Worm (Caenorhabditis elegans) whole organism, mixed stage, embryonic: ENCODE results near the gene T24D8.6.

Source experiments
- M03D4.4 ChIP-seq: sonication (generic microtip); optimal IDR thresholded peaks from 2 replicates; lab custom pipeline; 2017; ENCODE audit warnings: mild to moderate bottlenecking, missing genetic modification characterization, missing compliant biosample characterization
- bed-3 ChIP-seq: fragments of 200-800 bp; sonication (Bioruptor generic); optimal IDR thresholded peaks from 3 replicates; lab custom pipeline; 2018; ENCODE audit warnings: mild to moderate bottlenecking, missing genetic modification characterization, moderate library complexity, missing compliant biosample characterization
- blmp-1 ChIP-seq: fragments of 150-350 bp; optimal IDR thresholded peaks from 2 replicates; lab custom pipeline; 2014; ENCODE audit warnings: missing biosample characterization, missing genetic modification characterization
- ceh-39 ChIP-seq: fragments of 150-350 bp; optimal IDR thresholded peaks from 2 replicates; lab custom pipeline; 2014; ENCODE audit warnings: missing biosample characterization, missing genetic modification characterization
- ceh-43 ChIP-seq: fragments of 200-800 bp; sonication (Bioruptor generic); optimal IDR thresholded peaks from 2 replicates; lab custom pipeline; 2018; ENCODE audit warnings: mild to moderate bottlenecking, missing genetic modification characterization, moderate library complexity, missing compliant biosample characterization
- ceh-83 ChIP-seq: fragments of 200-800 bp; sonication (Bioruptor generic); optimal IDR thresholded peaks from 2 replicates; lab custom pipeline; 2018; ENCODE audit warnings: mild to moderate bottlenecking, missing genetic modification characterization, missing compliant biosample characterization
- ces-1 ChIP-seq: fragments of 150-350 bp; optimal IDR thresholded peaks from 2 replicates; lab custom pipeline; 2014; ENCODE audit warnings: missing biosample characterization, missing genetic modification reagents, missing genetic modification characterization
- cnd-1 ChIP-seq: fragments of 200-800 bp; sonication (Bioruptor generic); optimal IDR thresholded peaks from 2 replicates; lab custom pipeline; 2018; ENCODE audit warnings: mild to moderate bottlenecking, missing genetic modification characterization, missing compliant biosample characterization
- drap-1 ChIP-seq: fragments of 200-800 bp; sonication (Bioruptor generic); optimal IDR thresholded peaks from 3 replicates; lab custom pipeline; 2018; ENCODE audit warnings: mild to moderate bottlenecking, missing genetic modification characterization, missing compliant biosample characterization
- elt-1 ChIP-seq: sonication (generic microtip); optimal IDR thresholded peaks from 2 replicates; lab custom pipeline; 2017; ENCODE audit warnings: missing genetic modification characterization, mild to moderate bottlenecking, missing compliant biosample characterization, antibody characterized with exemption, moderate library complexity, borderline replicate concordance; ENCODE audit not compliant: insufficient read depth
- flh-1 ChIP-seq: fragments of 200-800 bp; sonication (Bioruptor generic); optimal IDR thresholded peaks from 2 replicates; lab custom pipeline; 2018; ENCODE audit warnings: mild to moderate bottlenecking, missing genetic modification characterization, moderate library complexity, missing compliant biosample characterization
- ham-2 ChIP-seq: fragments of 200-800 bp; sonication (Bioruptor generic); optimal IDR thresholded peaks from 2 replicates; lab custom pipeline; 2018; ENCODE audit warnings: mild to moderate bottlenecking, missing genetic modification characterization, missing compliant biosample characterization
- hlh-1 ChIP-seq: fragments of 150-350 bp; optimal IDR thresholded peaks from 2 replicates; lab custom pipeline; 2014; ENCODE audit warnings: missing biosample characterization, missing genetic modification reagents, missing genetic modification characterization
- lin-13 ChIP-seq: fragments of 150-350 bp; optimal IDR thresholded peaks from 2 replicates; lab custom pipeline; 2014; ENCODE audit warnings: missing biosample characterization, missing genetic modification characterization
- lin-32 ChIP-seq: fragments of 200-800 bp; sonication (Bioruptor generic); optimal IDR thresholded peaks from 2 replicates; lab custom pipeline; 2018; ENCODE audit warnings: mild to moderate bottlenecking, missing genetic modification characterization, missing compliant biosample characterization
- lsy-2 ChIP-seq: fragments of 150-350 bp; optimal IDR thresholded peaks from 2 replicates; lab custom pipeline; 2014; ENCODE audit warnings: missing biosample characterization, missing genetic modification characterization
- mab-5 ChIP-seq: fragments of 150-350 bp; optimal IDR thresholded peaks from 2 replicates; lab custom pipeline; 2014; ENCODE audit warnings: missing biosample characterization, missing genetic modification characterization
- mls-2 ChIP-seq: sonication (generic microtip); optimal IDR thresholded peaks from 2 replicates; lab custom pipeline; 2016; ENCODE audit warnings: mild to moderate bottlenecking, missing genetic modification characterization, moderate library complexity, missing compliant biosample characterization
- nhr-12 ChIP-seq: fragments of 150-350 bp; optimal IDR thresholded peaks from 2 replicates; lab custom pipeline; 2014; ENCODE audit warnings: missing biosample characterization, missing genetic modification characterization
- nhr-2 ChIP-seq: fragments of 150-350 bp; optimal IDR thresholded peaks from 2 replicates; lab custom pipeline; 2014; ENCODE audit warnings: missing biosample characterization, missing genetic modification characterization
- nhr-28 ChIP-seq: fragments of 150-350 bp; optimal IDR thresholded peaks from 2 replicates; lab custom pipeline; 2014; ENCODE audit warnings: missing biosample characterization, missing genetic modification characterization
- nhr-76 ChIP-seq: sonication (generic microtip); optimal IDR thresholded peaks from 2 replicates; lab custom pipeline; 2017; ENCODE audit warnings: missing biosample characterization, missing genetic modification characterization
- pha-4 ChIP-seq: fragments of 150-350 bp; optimal IDR thresholded peaks from 2 replicates; lab custom pipeline; 2018; ENCODE audit warnings: missing biosample characterization, missing genetic modification reagents, missing genetic modification characterization
- sem-2 ChIP-seq: fragments of 200-800 bp; sonication (Bioruptor generic); optimal IDR thresholded peaks from 2 replicates; lab custom pipeline; 2018; ENCODE audit warnings: mild to moderate bottlenecking, missing genetic modification characterization, missing compliant biosample characterization
- snpc-4 ChIP-seq: fragments of 150-350 bp; optimal IDR thresholded peaks from 2 replicates; lab custom pipeline; 2014; ENCODE audit warnings: missing biosample characterization, missing genetic modification characterization
- sptf-1 ChIP-seq: sonication (generic microtip); optimal IDR thresholded peaks from 2 replicates; lab custom pipeline; 2017; ENCODE audit warnings: mild to moderate bottlenecking, missing genetic modification characterization, moderate library complexity, missing compliant biosample characterization
- tbx-8 ChIP-seq: fragments of 200-800 bp; sonication (Bioruptor generic); optimal IDR thresholded peaks from 2 replicates; lab custom pipeline; 2018; ENCODE audit warnings: mild to moderate bottlenecking, missing genetic modification characterization, moderate library complexity, missing compliant biosample characterization
- unc-39 ChIP-seq: fragments of 150-350 bp; optimal IDR thresholded peaks from 2 replicates; lab custom pipeline; 2014; ENCODE audit warnings: missing biosample characterization, missing genetic modification characterization
- unc-62 ChIP-seq: fragments of 150-350 bp; optimal IDR thresholded peaks from 2 replicates; lab custom pipeline; 2014; ENCODE audit warnings: missing biosample characterization, missing genetic modification reagents, missing genetic modification characterization
- ztf-11 ChIP-seq: fragments of 150-350 bp; optimal IDR thresholded peaks from 2 replicates; lab custom pipeline; 2014; ENCODE audit warnings: missing biosample characterization, missing genetic modification characterization

Gene T24D8.6

DNA sequence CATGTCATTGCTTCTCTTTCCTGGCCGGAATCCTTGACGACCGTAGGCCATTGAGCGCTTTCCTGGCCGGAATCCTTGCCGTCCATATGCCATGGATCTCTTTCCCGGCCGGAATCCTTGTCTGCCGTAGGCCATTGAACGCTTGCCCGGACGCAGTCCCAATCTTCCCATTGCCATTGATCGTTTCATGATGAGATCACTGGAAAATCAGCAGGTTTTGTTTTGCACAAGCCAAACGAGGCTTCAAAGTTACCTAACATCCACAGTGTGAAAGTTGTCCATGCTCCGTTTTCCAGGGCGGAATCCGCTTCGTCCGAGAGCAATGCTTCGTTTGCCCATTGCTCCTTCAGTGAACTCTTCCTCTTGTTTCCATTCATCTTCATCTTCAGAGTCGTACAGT lies 21.7 kb downstream of the T24D8.6 start:
- no peak for TF ChIP-seq sem-2 (GFP tag; lab: Kevin White, UChicago)
- no peak for TF ChIP-seq mls-2 (tag; lab: Kevin White, UChicago)
- no peak for TF ChIP-seq M03D4.4
- TF ChIP-seq mab-5 (tag; lab: Kevin White, UChicago): no peak
- no peak for TF ChIP-seq unc-39 (tag; lab: Kevin White, UChicago)
- no peak for TF ChIP-seq unc-62 (GFP tag; lab: Kevin White, UChicago)

DNA sequence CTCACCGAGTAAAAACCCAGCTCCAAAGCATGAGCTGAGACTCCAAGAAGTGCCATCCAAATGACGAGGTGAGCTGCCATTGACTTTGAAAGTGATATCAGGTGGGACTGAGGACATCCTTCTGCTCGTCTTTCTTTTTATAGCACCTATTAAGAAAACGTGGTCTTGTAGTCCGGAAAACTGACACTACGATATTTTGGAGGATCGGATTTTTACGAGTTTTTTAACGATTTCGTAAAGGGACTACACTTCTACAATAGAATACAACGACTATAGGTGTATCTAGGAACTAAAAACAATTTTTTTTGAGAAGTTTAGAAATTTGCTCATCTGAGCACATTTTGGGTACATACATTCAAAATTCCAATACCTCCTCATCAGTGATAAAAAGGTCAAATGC lies 22.9 kb downstream of the T24D8.6 start, which contains the start of gene nlp-23:
Gene nlp-23, minus strand, starts transcription at position 101 of the 400 bp plus-strand sequence.
- TF ChIP-seq lin-13 (tag; lab: Kevin White, UChicago): no peak

DNA sequence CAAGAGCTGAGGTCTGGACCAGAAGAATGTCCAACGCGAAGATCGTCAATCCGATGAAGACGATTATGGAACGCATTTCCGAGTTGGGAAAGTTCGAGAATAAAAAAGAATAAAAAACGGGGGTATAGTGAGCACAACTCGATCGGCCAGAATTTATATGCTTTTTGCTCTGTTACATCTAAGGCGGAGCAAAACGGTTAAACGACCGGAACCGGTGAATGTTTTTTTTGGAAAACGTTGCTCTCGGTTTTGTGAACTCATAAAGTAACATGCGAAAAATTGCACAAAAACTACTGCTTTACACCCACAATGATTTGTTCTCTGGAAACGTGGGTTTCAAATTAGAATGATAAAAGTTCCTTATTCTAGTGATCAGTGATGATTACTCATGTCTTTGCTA lies 23.8 kb downstream of the T24D8.6 start, which contains the start of gene nlp-22:
Gene nlp-22, minus strand, starts transcription at position 101 of the 400 bp plus-strand sequence.
- no peak for TF ChIP-seq M03D4.4
- no peak for TF ChIP-seq drap-1 (GFP tag; lab: Kevin White, UChicago)
- no peak for TF ChIP-seq cnd-1
- no peak for TF ChIP-seq snpc-4 (tag; lab: Kevin White, UChicago)
- TF ChIP-seq pha-4 (tag; lab: Kevin White, UChicago): no peak
- no peak for TF ChIP-seq tbx-8 (GFP tag; lab: Kevin White, UChicago)
- no peak for TF ChIP-seq mls-2 (tag; lab: Kevin White, UChicago)
- no peak for TF ChIP-seq elt-1 (tag; lab: Kevin White, UChicago)
- no peak for TF ChIP-seq lsy-2 (tag; lab: Kevin White, UChicago)
- no peak for TF ChIP-seq ces-1 (GFP tag; lab: Kevin White, UChicago)

DNA sequence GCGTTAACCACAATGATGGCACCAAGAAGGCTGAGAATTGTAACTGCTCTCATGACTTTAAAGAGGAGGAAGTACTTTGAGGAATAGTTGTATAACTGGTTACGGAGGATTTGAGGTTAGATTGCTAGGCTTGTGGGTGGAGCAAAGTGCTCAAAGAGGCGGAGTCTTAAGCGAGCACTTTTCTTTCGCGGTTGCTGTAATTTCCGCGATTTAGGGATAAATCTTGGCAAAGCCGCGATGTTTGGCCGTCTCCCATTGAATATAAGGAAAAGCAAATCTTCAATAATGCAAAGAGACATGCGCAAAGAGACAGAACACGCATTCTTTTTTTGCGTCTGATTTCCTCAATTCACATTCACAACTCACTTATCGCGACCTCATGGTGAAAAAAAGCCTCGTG lies 27.6 kb downstream of the T24D8.6 start, which contains the start of gene nlp-45:
Gene nlp-45, minus strand, starts transcription at position 101 of the 400 bp plus-strand sequence.
- no peak for TF ChIP-seq ceh-43 (GFP tag; lab: Kevin White, UChicago)
- TF ChIP-seq elt-1 (tag; lab: Kevin White, UChicago): no peak
- no peak for TF ChIP-seq ztf-11 (tag; lab: Kevin White, UChicago)
- TF ChIP-seq mab-5 (tag; lab: Kevin White, UChicago): no peak
- TF ChIP-seq pha-4 (tag; lab: Kevin White, UChicago): no peak
- TF ChIP-seq drap-1 (GFP tag; lab: Kevin White, UChicago): no peak
- TF ChIP-seq nhr-12: no peak
- TF ChIP-seq lin-32: no peak
- no peak for TF ChIP-seq flh-1
- no peak for TF ChIP-seq hlh-1
- no peak for TF ChIP-seq nhr-76
- TF ChIP-seq blmp-1 (tag; lab: Kevin White, UChicago): no peak
- no peak for TF ChIP-seq unc-39 (tag; lab: Kevin White, UChicago)
- no peak for TF ChIP-seq snpc-4 (tag; lab: Kevin White, UChicago)
- no peak for TF ChIP-seq nhr-28 (tag; lab: Kevin White, UChicago)
- no peak for TF ChIP-seq tbx-8 (GFP tag; lab: Kevin White, UChicago)
- no peak for TF ChIP-seq ces-1 (GFP tag; lab: Kevin White, UChicago)
- TF ChIP-seq ceh-39 (tag; lab: Kevin White, UChicago): no peak
- TF ChIP-seq nhr-2 (tag; lab: Kevin White, UChicago): no peak

DNA sequence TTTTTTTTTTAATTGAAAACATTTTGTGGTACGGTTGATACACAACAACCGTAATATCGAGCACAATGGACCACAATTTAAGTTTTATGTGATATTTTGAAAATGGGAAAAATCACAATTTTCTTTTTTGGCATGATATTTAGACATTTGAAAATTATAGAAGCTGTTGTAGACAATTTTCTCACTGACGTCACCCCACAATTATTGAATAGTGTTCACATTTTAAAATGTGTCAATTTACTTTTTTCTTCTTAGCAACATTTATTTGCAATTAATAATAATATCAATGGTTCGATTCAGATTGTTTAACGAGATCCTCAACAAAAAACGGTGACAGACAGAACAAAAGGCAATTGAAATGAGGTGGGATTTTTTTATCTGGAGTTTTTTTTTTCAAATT lies 30.4 kb downstream of the T24D8.6 start, which contains the start of gene T01B6.1:
Gene T01B6.1, plus strand, starts transcription at position 301 of the 400 bp plus-strand sequence.
- no peak for TF ChIP-seq unc-62 (GFP tag; lab: Kevin White, UChicago)
- TF ChIP-seq nhr-2 (tag; lab: Kevin White, UChicago): no peak
- TF ChIP-seq ceh-43 (GFP tag; lab: Kevin White, UChicago): no peak
- TF ChIP-seq unc-39 (tag; lab: Kevin White, UChicago): no peak
- TF ChIP-seq nhr-12: no peak
- no peak for TF ChIP-seq flh-1
- TF ChIP-seq tbx-8 (GFP tag; lab: Kevin White, UChicago): no peak
- TF ChIP-seq ceh-83 (GFP tag; lab: Kevin White, UChicago): no peak
- TF ChIP-seq ztf-11 (tag; lab: Kevin White, UChicago): no peak
- no peak for TF ChIP-seq bed-3 (GFP tag; lab: Kevin White, UChicago)
- no peak for TF ChIP-seq lin-32
- TF ChIP-seq sem-2 (GFP tag; lab: Kevin White, UChicago): no peak
- TF ChIP-seq lsy-2 (tag; lab: Kevin White, UChicago): no peak
- no peak for TF ChIP-seq mls-2 (tag; lab: Kevin White, UChicago)
- no peak for TF ChIP-seq ham-2 (GFP tag; lab: Kevin White, UChicago)
- TF ChIP-seq sptf-1: no peak
- TF ChIP-seq, all 35 proteins: peak for 0
